Worm (Caenorhabditis elegans) whole organism, L4/young adult: ENCODE results near the gene metr-1.
A peak's percentile ranks its signal among the peaks of the same experiment; 100 is the strongest.
"Not testable (repeated sequence)": the region's sequence is repeated elsewhere in the genome, so short reads cannot be mapped to it uniquely, and the experiment has no call there.

Experiments
- W03F9.2 ChIP-seq: fragments of 150-350 bp; optimal IDR thresholded peaks from 2 replicates; lab custom pipeline; 2014; ENCODE audit warnings: missing biosample characterization, missing genetic modification characterization
- dao-5 ChIP-seq: sonication (generic microtip); optimal IDR thresholded peaks from 2 replicates; lab custom pipeline; 2016; ENCODE audit warnings: missing genotype, missing genetic modification characterization, moderate library complexity, missing compliant biosample characterization
- him-1 ChIP-seq: sonication (generic microtip); optimal IDR thresholded peaks from 2 replicates; lab custom pipeline; 2016; ENCODE audit warnings: missing genotype, missing genetic modification reagents, missing genetic modification characterization, missing compliant biosample characterization

The metr-1 gene

ce11 chrII:10925804-10926570, at the start of gene metr-1:
Gene metr-1, plus strand, starts transcription at chrII:10926561.
- peak; percentile 39 for TF ChIP-seq W03F9.2
- no peak for TF ChIP-seq dao-5 (tag; lab: Kevin White, UChicago)
- TF ChIP-seq him-1 (tag; lab: Kevin White, UChicago), result no peak

- no peak for TF ChIP-seq dao-5 (tag; lab: Kevin White, UChicago)
- no peak for TF ChIP-seq W03F9.2
- TF ChIP-seq him-1 (tag; lab: Kevin White, UChicago), result no peak
Measured at ce11 chrII:10880625-10881024, 45.7 kb upstream of the metr-1 start, which contains the start of gene lurp-1. Gene lurp-1, plus strand, starts transcription at chrII:10880925.

DNA sequence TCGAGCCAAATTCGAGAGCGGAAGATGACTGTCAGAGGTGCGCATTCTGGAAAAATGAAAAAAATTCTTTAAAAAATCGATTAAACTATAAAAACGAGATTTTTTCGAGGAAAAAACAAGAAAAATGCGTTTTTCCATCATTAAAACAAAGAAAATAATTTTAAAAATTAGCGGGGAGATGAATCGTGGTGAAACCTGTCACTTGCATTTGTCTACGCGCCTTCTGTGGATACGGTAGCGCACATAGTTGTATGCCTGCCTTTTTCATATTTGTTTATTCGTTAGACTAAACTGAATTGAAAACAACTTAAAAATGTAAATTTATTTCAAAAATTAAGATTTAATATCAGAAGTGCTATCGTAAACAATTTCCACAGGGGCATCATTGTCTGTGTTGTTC, 42.0 kb upstream of the metr-1 start, which contains the start of gene egg-3:
Gene egg-3 (minus strand): TSS at position 46 of the 400 bp plus-strand sequence.
- no peak for TF ChIP-seq him-1 (tag; lab: Kevin White, UChicago)
- no peak for TF ChIP-seq dao-5 (tag; lab: Kevin White, UChicago)
- TF ChIP-seq W03F9.2, result no peak

DNA sequence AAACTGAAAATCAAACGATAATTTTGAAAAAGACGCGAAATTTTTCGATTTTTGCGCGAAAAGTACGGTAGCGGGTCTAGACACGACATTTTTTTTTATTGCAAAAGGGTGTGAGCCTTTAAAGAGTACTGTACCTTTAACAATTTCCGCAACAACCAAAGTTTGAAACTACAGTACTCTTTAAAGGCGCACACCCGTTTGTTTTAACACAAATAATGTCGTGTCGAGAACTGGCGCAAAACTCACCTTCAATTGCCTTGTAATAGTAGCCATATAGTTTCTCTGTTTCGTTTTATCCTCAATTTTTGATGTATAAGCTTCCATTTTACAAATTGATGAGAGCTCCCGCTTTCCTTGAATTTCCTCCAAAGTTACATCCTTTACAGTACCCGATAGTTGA, 41.1 kb upstream of the metr-1 start:
- TF ChIP-seq dao-5 (tag; lab: Kevin White, UChicago) (no peak), W03F9.2 (no peak), him-1 (tag; lab: Kevin White, UChicago) (no peak)

- no peak for TF ChIP-seq W03F9.2
- no peak for TF ChIP-seq him-1 (tag; lab: Kevin White, UChicago)
- no peak for TF ChIP-seq dao-5 (tag; lab: Kevin White, UChicago)
Measured at ce11 chrII:10885868-10886514, 40.4 kb upstream of the metr-1 start, which contains the start of gene F44F4.3. Gene F44F4.3, minus strand, starts transcription at chrII:10885918.

DNA sequence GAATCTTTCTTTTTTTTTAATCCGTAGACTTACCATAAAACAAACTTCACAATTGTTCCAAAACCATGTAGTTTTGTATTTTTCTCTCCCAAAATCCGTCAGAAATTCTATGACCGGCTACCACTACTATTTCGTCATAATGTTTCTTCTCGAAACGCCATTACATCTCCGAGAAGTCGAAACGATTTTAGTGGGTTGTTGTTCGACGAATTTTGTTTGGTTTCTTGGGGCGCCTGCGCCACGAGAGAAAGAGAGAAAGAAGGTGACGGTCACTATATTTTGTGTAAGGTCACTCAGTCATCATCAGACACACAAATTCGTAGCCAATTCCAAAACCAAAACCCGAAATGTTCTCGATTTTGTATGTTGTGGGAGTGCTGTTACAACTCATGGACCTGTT, 39.3 kb upstream of the metr-1 start:
- TF ChIP-seq him-1 (tag; lab: Kevin White, UChicago), result no peak
- no peak for TF ChIP-seq W03F9.2
- TF ChIP-seq dao-5 (tag; lab: Kevin White, UChicago), result no peak

- no peak for TF ChIP-seq W03F9.2
- TF ChIP-seq dao-5 (tag; lab: Kevin White, UChicago), result no peak
- no peak for TF ChIP-seq him-1 (tag; lab: Kevin White, UChicago)
Measured at ce11 chrII:10888979-10889378, 37.4 kb upstream of the metr-1 start, which contains the start of gene ptr-8. Gene ptr-8, plus strand, starts transcription at chrII:10889279.

ce11 chrII:10894996-10895395, 31.4 kb upstream of the metr-1 start, which contains the start of gene sra-10:
Gene sra-10, minus strand, starts transcription at chrII:10895096.
- TF ChIP-seq him-1 (tag; lab: Kevin White, UChicago) (no peak), dao-5 (tag; lab: Kevin White, UChicago) (no peak), W03F9.2 (no peak)

ce11 chrII:10895959-10896358, 30.4 kb upstream of the metr-1 start:
- TF ChIP-seq dao-5 (tag; lab: Kevin White, UChicago), result no peak
- no peak for TF ChIP-seq him-1 (tag; lab: Kevin White, UChicago)
- no peak for TF ChIP-seq W03F9.2

- TF ChIP-seq dao-5 (tag; lab: Kevin White, UChicago) (no peak), him-1 (tag; lab: Kevin White, UChicago) (no peak), W03F9.2 (no peak)
Measured at ce11 chrII:10898998-10899397, 27.4 kb upstream of the metr-1 start.

DNA sequence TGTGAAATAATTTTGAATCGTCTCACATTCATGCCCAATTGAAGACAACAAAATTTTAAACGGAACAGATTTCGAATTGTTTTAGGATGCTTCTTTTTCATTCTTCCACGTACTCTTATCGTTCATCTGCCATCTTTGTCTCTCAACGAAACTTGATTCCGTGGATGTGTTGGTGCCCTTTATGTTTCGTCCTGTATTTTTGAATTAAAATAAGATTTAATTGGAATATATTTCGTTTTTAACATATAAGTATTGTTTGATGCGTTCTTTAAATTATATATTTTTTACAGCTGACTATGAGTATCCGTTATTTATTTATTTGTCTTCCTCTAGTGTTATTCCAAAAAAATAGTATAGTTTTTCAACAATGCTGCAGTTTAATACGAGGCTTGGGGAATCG, 24.3 kb upstream of the metr-1 start, which contains the start of gene gly-1:
Gene gly-1 (minus strand): TSS at position 101 of the 400 bp plus-strand sequence.
- TF ChIP-seq him-1 (tag; lab: Kevin White, UChicago), result no peak
- no peak for TF ChIP-seq dao-5 (tag; lab: Kevin White, UChicago)
- no peak for TF ChIP-seq W03F9.2

- not testable (repeated sequence) for TF ChIP-seq W03F9.2; him-1 (tag; lab: Kevin White, UChicago); dao-5 (tag; lab: Kevin White, UChicago)
Measured at ce11 chrII:10904379-10904778, 22.0 kb upstream of the metr-1 start, which contains the start of gene sra-12. Gene sra-12, minus strand, starts transcription at chrII:10904479.

DNA sequence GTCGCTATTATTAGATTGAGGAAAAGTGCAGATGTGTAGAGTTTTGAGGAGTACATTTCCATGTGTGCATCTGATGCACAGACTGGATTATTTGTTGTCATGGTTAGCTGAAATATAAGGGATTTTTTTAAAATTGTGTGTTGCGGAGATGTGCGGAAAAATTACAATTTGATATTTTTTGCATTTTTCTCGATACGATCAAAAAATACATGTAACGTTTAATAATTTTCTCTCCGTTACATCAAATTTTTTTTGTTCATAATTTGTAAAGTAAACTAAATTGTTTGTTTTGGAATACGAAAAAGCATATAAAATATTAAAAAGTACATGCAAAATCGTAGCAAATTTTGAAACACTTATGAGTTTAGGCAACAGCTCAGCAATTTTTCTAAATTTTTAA, 16.1 kb upstream of the metr-1 start, which contains the start of gene sra-11:
Gene sra-11 (minus strand): TSS at position 101 of the 400 bp plus-strand sequence.
- TF ChIP-seq him-1 (tag; lab: Kevin White, UChicago), result no peak
- no peak for TF ChIP-seq W03F9.2
- no peak for TF ChIP-seq dao-5 (tag; lab: Kevin White, UChicago)

DNA sequence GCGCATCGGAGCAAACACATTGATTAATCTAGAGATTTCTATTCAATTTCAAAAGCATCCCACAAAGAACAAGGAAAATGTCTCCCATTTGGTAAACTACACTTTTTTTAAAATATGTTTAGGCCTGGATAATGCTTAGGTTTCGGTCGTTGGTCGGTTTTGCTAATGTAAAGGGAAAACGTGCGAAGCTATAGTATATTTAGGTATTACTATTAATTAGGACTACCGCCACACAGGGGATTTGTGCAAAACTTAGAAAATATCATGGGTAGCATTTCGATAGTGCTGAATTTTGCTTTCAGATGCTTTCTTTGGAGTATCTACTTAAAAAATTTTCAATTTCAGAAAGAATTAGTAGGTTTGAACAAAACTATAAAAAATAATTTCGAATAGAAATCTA, 13.4 kb upstream of the metr-1 start:
- no peak for TF ChIP-seq him-1 (tag; lab: Kevin White, UChicago)
- TF ChIP-seq W03F9.2, result no peak
- no peak for TF ChIP-seq dao-5 (tag; lab: Kevin White, UChicago)
